Worm (Caenorhabditis elegans) whole organism, late embryonic: Measurements from ENCODE around the gene W02D7.4.

Experiments
- K02D7.2 ChIP-seq: sonication (generic microtip); optimal IDR thresholded peaks from 2 replicates; lab custom pipeline; 2017; ENCODE audit warnings: mild to moderate bottlenecking, missing genetic modification characterization, missing compliant biosample characterization
- elt-2 ChIP-seq: sonication (generic microtip); optimal IDR thresholded peaks from 2 replicates; lab custom pipeline; 2016; ENCODE audit warnings: missing genetic modification reagents, missing genetic modification characterization, missing compliant biosample characterization
- nfya-1 ChIP-seq: sonication (generic microtip); optimal IDR thresholded peaks from 2 replicates; lab custom pipeline; 2017; ENCODE audit warnings: missing genetic modification characterization, mild to moderate bottlenecking, missing compliant biosample characterization, antibody characterized with exemption, moderate library complexity
- nhr-232 ChIP-seq: sonication (generic microtip); optimal IDR thresholded peaks from 2 replicates; lab custom pipeline; 2016; ENCODE audit warnings: missing genetic modification characterization, missing compliant biosample characterization
- npax-4 ChIP-seq: sonication (generic microtip); optimal IDR thresholded peaks from 2 replicates; lab custom pipeline; 2016; ENCODE audit warnings: missing genetic modification characterization, missing compliant biosample characterization
- pax-1 ChIP-seq: fragments of 150-350 bp; optimal IDR thresholded peaks from 2 replicates; lab custom pipeline; 2014; ENCODE audit warnings: missing biosample characterization, missing genetic modification characterization
- pha-4 ChIP-seq: fragments of 150-350 bp; optimal IDR thresholded peaks from 2 replicates; lab custom pipeline; 2018; ENCODE audit warnings: missing biosample characterization, missing genetic modification reagents, missing genetic modification characterization
- pqm-1 ChIP-seq: sonication (generic microtip); optimal IDR thresholded peaks from 2 replicates; lab custom pipeline; 2016; ENCODE audit warnings: missing genetic modification characterization, missing compliant biosample characterization
- tbx-2 ChIP-seq: sonication (generic microtip); optimal IDR thresholded peaks from 2 replicates; lab custom pipeline; 2016; ENCODE audit warnings: missing genetic modification characterization, missing compliant biosample characterization

DNA sequence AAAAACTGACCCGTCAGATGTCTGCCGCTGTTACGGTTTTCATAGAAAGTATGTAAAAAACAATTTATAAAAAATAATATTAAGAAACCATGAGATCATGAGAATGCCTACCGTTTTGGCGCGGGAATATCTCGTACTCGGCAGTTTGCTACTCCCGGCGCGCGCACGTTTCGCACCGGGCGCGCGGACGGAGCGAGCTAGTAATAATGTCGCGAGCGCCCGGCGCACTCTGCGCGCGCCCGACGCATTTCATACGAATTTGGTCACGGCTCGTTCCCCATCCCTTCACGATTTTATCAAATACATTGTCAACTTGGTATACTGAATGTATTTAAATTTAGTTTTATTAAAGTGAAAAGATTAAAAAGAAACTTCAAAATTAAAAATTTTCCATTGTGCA lies 28.5 kb upstream of the W02D7.4 start:
- TF ChIP-seq pha-4 (tag; lab: Kevin White, UChicago) = no peak
- no peak for TF ChIP-seq nhr-232
- no peak for TF ChIP-seq nfya-1 (tag; lab: Kevin White, UChicago)
- no peak for TF ChIP-seq pqm-1
- no peak for TF ChIP-seq npax-4
- no peak for TF ChIP-seq pax-1
- TF ChIP-seq K02D7.2 (tag; lab: Kevin White, UChicago) = no peak
- no peak for TF ChIP-seq tbx-2 (tag; lab: Kevin White, UChicago)
- TF ChIP-seq elt-2 (tag; lab: Kevin White, UChicago) = no peak
